Fruit fly (Drosophila melanogaster): ENCODE results near the gene CG5194.

The CG5194 gene

dm6 chr3L:9011485-9012389, 2.1 kb upstream of the CG5194 start (continued):
- TF ChIP-seq CG18764 (GFP tag; optimal IDR thresholded peaks at IDR 0.05) (peak; percentile 65), Doc3 (GFP tag; IDR thresholded peaks at IDR 0.05; ENCODE audit: partially characterized antibody) (no peak), CG9727 (GFP tag; optimal IDR thresholded peaks at IDR 0.05) (peak; percentile 94), bab2 (GFP tag; optimal IDR thresholded peaks at IDR 0.05) (peak; percentile 90), CG3281 (GFP tag; optimal IDR thresholded peaks at IDR 0.05) (no peak), Med (GFP tag) (peak; percentile 85), CG15073 (GFP tag; optimal IDR thresholded peaks at IDR 0.05) (no peak), CG12659 (GFP tag; optimal IDR thresholded peaks at IDR 0.05) (no peak), CG11695 (GFP tag; IDR thresholded peaks at IDR 0.05) (peak; percentile 62; the same call in 2 of the 3 replicates), NK7.1 (GFP tag; optimal IDR thresholded peaks at IDR 0.05) (peak; percentile 41), trh (GFP tag; optimal IDR thresholded peaks at IDR 0.05) (peak; percentile 21), Dfd (GFP tag; optimal IDR thresholded peaks at IDR 0.05) (no peak), insv (GFP tag; optimal IDR thresholded peaks at IDR 0.05) (no peak), z (GFP tag; IDR thresholded peaks at IDR 0.05) (peak; percentile 48; the same call in 1 of the 3 replicates), CG11723 (GFP tag; optimal IDR thresholded peaks at IDR 0.05) (peak; percentile 42), pnt (GFP tag; optimal IDR thresholded peaks at IDR 0.05) (peak; percentile 80), CG13624 (GFP tag; optimal IDR thresholded peaks at IDR 0.05) (peak; percentile 67), otp (GFP tag; IDR thresholded peaks at IDR 0.05) (peak; percentile 87), E2f2 (GFP tag; IDR thresholded peaks at IDR 0.05) (peak; percentile 48; the same call in 1 of the 2 replicates), CG6175 (GFP tag; IDR thresholded peaks at IDR 0.05) (no peak), br (optimal IDR thresholded peaks at IDR 0.05) (no peak), CG17612 (GFP tag; IDR thresholded peaks at IDR 0.05) (no peak), Six4 (GFP tag; optimal IDR thresholded peaks at IDR 0.05) (peak; percentile 81), dmrt99B (tag; optimal IDR thresholded peaks at IDR 0.05) (peak; percentile 73), run (tag; optimal IDR thresholded peaks at IDR 0.05) (no peak), CG4424 (GFP tag; optimal IDR thresholded peaks at IDR 0.05) (peak; percentile 84), vvl (GFP tag; IDR thresholded peaks at IDR 0.05) (peak; percentile 91), Dad (GFP tag; optimal IDR thresholded peaks at IDR 0.05) (peak; percentile 45), CG17361 (GFP tag; IDR thresholded peaks at IDR 0.05) (peak; percentile 74; the same call in 2 of the 3 replicates), Ravus (GFP tag; IDR thresholded peaks at IDR 0.05) (no peak; the same call in 1 of the 2 replicates), bcd (GFP tag; optimal IDR thresholded peaks at IDR 0.05) (peak; percentile 63), Vsx1 (GFP tag; optimal IDR thresholded peaks at IDR 0.05) (peak; percentile 12), CG12219 (GFP tag; optimal IDR thresholded peaks at IDR 0.05) (peak; percentile 68), CG17186 (GFP tag; optimal IDR thresholded peaks at IDR 0.05) (peak; percentile 59), CG11398 (GFP tag; optimal IDR thresholded peaks at IDR 0.05) (peak; percentile 16), CG30403 (GFP tag; optimal IDR thresholded peaks at IDR 0.05) (peak; percentile 66), kah (GFP tag; optimal IDR thresholded peaks at IDR 0.05) (no peak), CG9932 (GFP tag; IDR thresholded peaks at IDR 0.05) (no peak), CG2875 (GFP tag; optimal IDR thresholded peaks at IDR 0.05) (peak; percentile 64), ham (GFP tag; IDR thresholded peaks at IDR 0.05) (no peak), CG2199 (GFP tag; IDR thresholded peaks at IDR 0.05) (peak; percentile 85; the same call in 2 of the 3 replicates), ERR (GFP tag; optimal IDR thresholded peaks at IDR 0.05) (peak; percentile 28), her (GFP tag; optimal IDR thresholded peaks at IDR 0.05) (peak; percentile 53), gsb-n (tag; optimal IDR thresholded peaks at IDR 0.05) (peak; percentile 74), gce (GFP tag; IDR thresholded peaks at IDR 0.05) (peak; percentile 61; the same call in 2 of the 3 replicates), CG9797 (GFP tag; optimal IDR thresholded peaks at IDR 0.05) (no peak), CG5180 (GFP tag; optimal IDR thresholded peaks at IDR 0.05) (peak; percentile 16), CG5953 (GFP tag; IDR thresholded peaks at IDR 0.05) (peak; percentile 45; the same call in 1 of the 2 replicates), CG11093 (GFP tag; IDR thresholded peaks at IDR 0.05) (peak; percentile 80), CHES-1-like (GFP tag; optimal IDR thresholded peaks at IDR 0.05) (peak; percentile 37)

Measured in whole organism, embryonic.